Fruit fly (Drosophila melanogaster) whole organism, pupa: ENCODE results near the gene CG34417.

Source experiments
- CG10348 ChIP-seq: fragments of 200-800 bp; sonication (Bioruptor generic); IDR thresholded peaks from 2 replicates; pipeline ENCODE4 v1.3.6; 2022; ENCODE audit warnings: missing biosample characterization, missing genetic modification characterization
- CG12605 ChIP-seq: fragments of 200-800 bp; sonication (Bioruptor generic); IDR thresholded peaks from 2 replicates; pipeline ENCODE4 v1.3.6; 2022; ENCODE audit warnings: missing biosample characterization, missing genetic modification characterization
- CG13204 ChIP-seq: fragments of 200-800 bp; sonication (Bioruptor generic); optimal IDR thresholded peaks from 2 replicates; lab custom pipeline; 2018; ENCODE audit warnings: missing biosample characterization, mild to moderate bottlenecking, missing genetic modification characterization, moderate library complexity
- CG14655 ChIP-seq: fragments of 200-800 bp; sonication (Bioruptor generic); optimal IDR thresholded peaks from 3 replicates; lab custom pipeline; 2017; ENCODE audit warnings: mild to moderate bottlenecking, missing biosample characterization, missing genetic modification reagents, missing genetic modification characterization
- CG15710 ChIP-seq: fragments of 200-800 bp; sonication (Bioruptor generic); optimal IDR thresholded peaks from 2 replicates; lab custom pipeline; 2018; ENCODE audit warnings: missing biosample characterization, mild to moderate bottlenecking, missing genetic modification characterization, moderate library complexity
- CG17806 ChIP-seq: fragments of 200-800 bp; sonication (Bioruptor generic); optimal IDR thresholded peaks from 2 replicates; lab custom pipeline; 2018; ENCODE audit warnings: missing biosample characterization, mild to moderate bottlenecking, missing genetic modification characterization, moderate library complexity
- CG32121 ChIP-seq: fragments of 200-800 bp; sonication (Bioruptor generic); IDR thresholded peaks from 2 replicates; pipeline ENCODE4 v1.3.6; 2022; ENCODE audit warnings: missing biosample characterization, missing genetic modification characterization
- CG34367 ChIP-seq: fragments of 200-800 bp; sonication (Bioruptor generic); optimal IDR thresholded peaks from 2 replicates; lab custom pipeline; 2018; ENCODE audit warnings: missing biosample characterization, mild to moderate bottlenecking, missing genetic modification characterization
- CG4496 ChIP-seq: fragments of 200-800 bp; sonication (Bioruptor generic); IDR thresholded peaks from 3 replicates; pipeline ENCODE4 v1.3.6; 2022; ENCODE audit warnings: missing biosample characterization, missing genetic modification characterization
- CG8159 ChIP-seq: fragments of 200-800 bp; sonication (Bioruptor generic); optimal IDR thresholded peaks from 3 replicates; lab custom pipeline; 2018; ENCODE audit warnings: missing biosample characterization, mild to moderate bottlenecking, missing genetic modification characterization, moderate library complexity
- CG8301 ChIP-seq: fragments of 200-800 bp; sonication (Bioruptor generic); optimal IDR thresholded peaks from 2 replicates; lab custom pipeline; 2018; ENCODE audit warnings: missing biosample characterization, mild to moderate bottlenecking, missing genetic modification characterization
- CG9948 ChIP-seq: fragments of 200-800 bp; sonication (Bioruptor generic); optimal IDR thresholded peaks from 2 replicates; lab custom pipeline; 2018; ENCODE audit warnings: missing biosample characterization, mild to moderate bottlenecking, missing genetic modification characterization, moderate library complexity
- D1 ChIP-seq: fragments of 200-800 bp; sonication (Bioruptor generic); optimal IDR thresholded peaks from 2 replicates; lab custom pipeline; 2018; ENCODE audit warnings: missing biosample characterization, mild to moderate bottlenecking, missing genetic modification characterization, moderate library complexity
- EcR ChIP-seq: fragments of 200-800 bp; sonication (Bioruptor generic); optimal IDR thresholded peaks from 3 replicates; lab custom pipeline; 2019; ENCODE audit warnings: missing biosample characterization, missing genetic modification characterization, mild to moderate bottlenecking, moderate library complexity, missing genetic modification reagents
- Ets98B ChIP-seq: fragments of 200-800 bp; sonication (Bioruptor generic); IDR thresholded peaks from 2 replicates; pipeline ENCODE4 v1.3.6; 2022; ENCODE audit warnings: missing biosample characterization, missing genetic modification characterization
- Pif1A ChIP-seq: fragments of 200-800 bp; sonication (Bioruptor generic); optimal IDR thresholded peaks from 3 replicates; lab custom pipeline; 2016; ENCODE audit warnings: missing biosample characterization, missing genetic modification characterization
- Pif1B ChIP-seq: fragments of 200-800 bp; sonication (Bioruptor generic); optimal IDR thresholded peaks from 3 replicates; lab custom pipeline; 2016; ENCODE audit warnings: missing biosample characterization, missing genetic modification characterization
- Snoo ChIP-seq: fragments of 200-800 bp; sonication (Bioruptor generic); optimal IDR thresholded peaks from 3 replicates; lab custom pipeline; 2017; ENCODE audit warnings: missing biosample characterization, mild to moderate bottlenecking, missing genetic modification characterization, inconsistent platforms
- fd96Ca ChIP-seq: fragments of 200-800 bp; sonication (Bioruptor generic); IDR thresholded peaks from 3 replicates; pipeline ENCODE4 v1.3.6; 2022; ENCODE audit warnings: missing biosample characterization, missing genetic modification characterization
- gl ChIP-seq: fragments of 200-800 bp; sonication (Bioruptor generic); optimal IDR thresholded peaks from 2 replicates; lab custom pipeline; 2018; ENCODE audit warnings: missing biosample characterization, mild to moderate bottlenecking, missing genetic modification characterization
- rn ChIP-seq: fragments of 200-800 bp; sonication (Bioruptor generic); IDR thresholded peaks from 2 replicates; pipeline ENCODE4 v1.3.6; 2022; ENCODE audit warnings: missing biosample characterization, missing genetic modification characterization

The CG34417 gene

dm6 chrX:6611831-6612230 is 71.3 kb downstream of the CG34417 start:
- TF ChIP-seq gl (tag; lab: Kevin White, UChicago) (no peak), Pif1A (GFP tag; lab: Kevin White, UChicago) (no peak), fd96Ca (GFP tag; lab: Robert Waterston, UW) (no peak), CG9948 (no peak), CG12605 (GFP tag; lab: Robert Waterston, UW) (no peak), CG32121 (no peak), CG17806 (tag; lab: Kevin White, UChicago) (no peak)

dm6 chrX:6612509-6612908 is 71.9 kb downstream of the CG34417 start:
- TF ChIP-seq CG10348 (GFP tag; lab: Robert Waterston, UW) (no peak), fd96Ca (GFP tag; lab: Robert Waterston, UW) (no peak), Snoo (tag; lab: Kevin White, UChicago) (no peak), CG17806 (tag; lab: Kevin White, UChicago) (no peak), Pif1B (GFP tag; lab: Kevin White, UChicago) (no peak), CG34367 (tag; lab: Kevin White, UChicago) (no peak), Pif1A (GFP tag; lab: Kevin White, UChicago) (no peak), CG4496 (GFP tag; lab: Robert Waterston, UW) (no peak), rn (GFP tag; lab: Robert Waterston, UW) (no peak), CG9948 (no peak), EcR (no peak), CG15710 (tag; lab: Kevin White, UChicago) (no peak), CG32121 (no peak), CG13204 (GFP tag; lab: Kevin White, UChicago) (no peak), CG14655 (GFP tag; lab: Kevin White, UChicago) (no peak), Ets98B (GFP tag; lab: Robert Waterston, UW) (no peak), CG12605 (GFP tag; lab: Robert Waterston, UW) (no peak), D1 (tag; lab: Kevin White, UChicago) (no peak), CG8301 (no peak), CG8159 (tag; lab: Kevin White, UChicago) (no peak)

- TF ChIP-seq D1 (tag; lab: Kevin White, UChicago) (no peak), CG10348 (GFP tag; lab: Robert Waterston, UW) (no peak), CG12605 (GFP tag; lab: Robert Waterston, UW) (no peak), CG34367 (tag; lab: Kevin White, UChicago) (no peak), Ets98B (GFP tag; lab: Robert Waterston, UW) (no peak), CG13204 (GFP tag; lab: Kevin White, UChicago) (no peak), EcR (no peak), Pif1A (GFP tag; lab: Kevin White, UChicago) (no peak), CG8301 (no peak), Pif1B (GFP tag; lab: Kevin White, UChicago) (no peak)
- TF ChIP-seq, all 21 proteins: peak for 0
These were observed 73.0 kb downstream of the CG34417 start for dm6 chrX:6613581-6613980.

DNA sequence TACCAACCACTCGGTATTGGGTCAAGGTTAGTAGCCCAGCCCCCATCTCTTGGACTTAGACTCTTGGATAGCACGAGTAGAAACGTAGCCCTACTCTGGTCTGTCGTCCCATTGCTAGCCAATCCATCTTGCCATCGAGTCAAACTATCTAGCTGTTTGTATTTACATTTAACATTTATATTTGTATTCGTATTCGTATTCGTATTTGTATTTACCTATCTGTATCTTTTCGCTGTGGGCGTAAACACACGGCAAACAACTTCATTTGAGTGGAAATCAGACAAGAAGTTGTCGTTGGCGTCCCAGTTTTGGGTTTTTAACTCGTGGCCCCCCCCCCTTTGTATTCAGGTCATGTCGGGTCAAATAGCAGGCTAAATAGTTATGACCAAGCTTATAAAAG is 73.7 kb downstream of the CG34417 start:
- TF ChIP-seq D1 (tag; lab: Kevin White, UChicago) (no peak), Pif1A (GFP tag; lab: Kevin White, UChicago) (no peak), CG8159 (tag; lab: Kevin White, UChicago) (no peak), rn (GFP tag; lab: Robert Waterston, UW) (no peak), EcR (no peak), gl (tag; lab: Kevin White, UChicago) (no peak), CG13204 (GFP tag; lab: Kevin White, UChicago) (no peak), CG9948 (no peak), Ets98B (GFP tag; lab: Robert Waterston, UW) (no peak)

dm6 chrX:6615476-6615875 is 74.9 kb downstream of the CG34417 start:
- TF ChIP-seq CG10348 (GFP tag; lab: Robert Waterston, UW) (no peak), CG8301 (peak; percentile 34), CG32121 (peak; percentile 49; the same call in 1 of the 2 replicates), CG4496 (GFP tag; lab: Robert Waterston, UW) (peak; percentile 54; the same call in 2 of the 3 replicates), CG15710 (tag; lab: Kevin White, UChicago) (peak; percentile 25), CG13204 (GFP tag; lab: Kevin White, UChicago) (no peak), EcR (no peak), CG9948 (peak; percentile 26), CG8159 (tag; lab: Kevin White, UChicago) (peak; percentile 39), Ets98B (GFP tag; lab: Robert Waterston, UW) (0 out of 2 replicates have a peak, but pooled peaks have one; percentile 17), CG14655 (GFP tag; lab: Kevin White, UChicago) (peak; percentile 58), rn (GFP tag; lab: Robert Waterston, UW) (0 out of 2 replicates have a peak, but pooled peaks have one; percentile 16), Pif1A (GFP tag; lab: Kevin White, UChicago) (peak; percentile 39), gl (tag; lab: Kevin White, UChicago) (no peak), fd96Ca (GFP tag; lab: Robert Waterston, UW) (peak; percentile 49; the same call in 1 of the 3 replicates)
- TF ChIP-seq, all 21 proteins: peak for 11

DNA sequence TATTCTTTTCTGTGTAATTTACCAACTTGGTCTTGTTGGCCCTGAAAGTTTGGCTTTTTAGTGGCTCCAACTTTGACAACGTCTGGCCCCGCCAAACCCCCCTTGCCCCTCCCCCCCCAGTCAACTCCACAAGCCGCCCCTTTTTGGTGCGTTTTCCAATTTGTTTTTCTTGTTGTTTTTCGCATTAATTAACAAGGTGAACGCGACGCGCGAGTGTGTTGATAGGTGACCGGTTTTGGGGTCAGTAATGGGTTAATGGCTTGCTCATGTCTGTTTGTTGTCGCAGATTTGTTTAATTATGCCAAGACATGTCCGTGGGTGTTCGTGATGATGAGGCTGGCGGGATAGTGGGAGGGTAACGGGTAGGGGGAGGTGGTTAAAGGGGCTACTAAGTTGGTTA is 76.2 kb downstream of the CG34417 start:
- TF ChIP-seq CG34367 (tag; lab: Kevin White, UChicago): no peak
- no peak for TF ChIP-seq CG13204 (GFP tag; lab: Kevin White, UChicago)
- no peak for TF ChIP-seq rn (GFP tag; lab: Robert Waterston, UW)
- TF ChIP-seq CG12605 (GFP tag; lab: Robert Waterston, UW): no peak
- no peak for TF ChIP-seq gl (tag; lab: Kevin White, UChicago)
- TF ChIP-seq Snoo (tag; lab: Kevin White, UChicago): no peak
- no peak for TF ChIP-seq CG32121
